Worm (Caenorhabditis elegans): ENCODE data around the gene ztf-18.

ztf-18 gene

ce11 chrIII:887874-888299, 7.6 kb downstream of the ztf-18 start (continued):
- TF ChIP-seq Y53G8AR.9 (GFP tag; conservative IDR thresholded peaks at IDR 0.05), result 0 out of 2 replicates have a peak, but pooled peaks have one; percentile 30
- no peak for TF ChIP-seq him-1 (tag; optimal IDR thresholded peaks at IDR 0.05)
- no peak for TF ChIP-seq mxl-1 (tag; optimal IDR thresholded peaks at IDR 0.05)
- peak; percentile 93 for TF ChIP-seq zfh-2 (GFP tag; conservative IDR thresholded peaks at IDR 0.05)
- TF ChIP-seq chd-7 (tag; optimal IDR thresholded peaks at IDR 0.05), result peak; percentile 45
- TF ChIP-seq dox-1 (GFP tag; IDR thresholded peaks at IDR 0.05), result peak; percentile 59; the same call in 1 of the 2 replicates
- peak; percentile 83 for TF ChIP-seq attf-5 (GFP tag; optimal IDR thresholded peaks at IDR 0.05)
- no peak for TF ChIP-seq attf-6 (GFP tag; IDR thresholded peaks at IDR 0.05)
- TF ChIP-seq lin-26 (GFP tag; IDR thresholded peaks at IDR 0.05), result peak; percentile 74; the same call in 1 of the 2 replicates
- no peak for TF ChIP-seq ztf-6 (GFP tag; IDR thresholded peaks at IDR 0.05)
- TF ChIP-seq rec-8 (tag; optimal IDR thresholded peaks at IDR 0.05), result no peak
- peak; percentile 88 for TF ChIP-seq hmg-1.2 (GFP tag; IDR thresholded peaks at IDR 0.05)
- no peak for TF ChIP-seq unc-130 (GFP tag; optimal IDR thresholded peaks at IDR 0.05)
- peak; percentile 9 for TF ChIP-seq nhr-90 (tag; optimal IDR thresholded peaks at IDR 0.05)
- TF ChIP-seq xnd-1 (tag; optimal IDR thresholded peaks at IDR 0.05), result no peak
- no peak for TF ChIP-seq repo-1 (tag; optimal IDR thresholded peaks at IDR 0.05)
- TF ChIP-seq dpl-1 (GFP tag; optimal IDR thresholded peaks at IDR 0.05), result no peak
- TF ChIP-seq K12H6.12 (tag; optimal IDR thresholded peaks at IDR 0.05), result peak; percentile 77
- TF ChIP-seq atf-7 (tag; optimal IDR thresholded peaks at IDR 0.05), result no peak
- TF ChIP-seq snpc-4 (GFP tag; optimal IDR thresholded peaks at IDR 0.05), result peak; percentile 41
- TF ChIP-seq snpc-4 (tag; optimal IDR thresholded peaks at IDR 0.05), result peak in 2 of 4 experiments; percentile 34 to 43

DNA sequence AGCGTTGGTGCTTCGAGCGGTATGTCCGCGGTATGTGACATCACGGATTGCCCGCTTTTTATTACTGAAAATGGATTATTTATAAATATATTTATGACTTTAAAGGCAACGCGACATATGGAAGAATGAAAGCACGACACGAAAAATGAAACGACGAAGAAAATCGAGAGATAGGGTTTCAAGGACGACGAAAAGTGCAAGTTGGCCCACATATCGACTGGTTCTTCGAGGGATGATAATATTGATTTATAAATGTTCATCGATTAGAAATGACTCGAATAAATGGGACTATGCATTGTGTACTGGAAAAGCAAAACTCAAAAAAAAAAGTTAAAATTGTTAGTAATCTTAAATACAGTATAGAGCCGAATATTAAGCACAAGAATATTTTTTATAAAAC, 8.8 kb downstream of the ztf-18 start, which contains the start of gene zer-1:
Gene zer-1 (minus strand): TSS at position 68 of the 400 bp plus-strand sequence.
- no peak for TF ChIP-seq dpff-1 (tag; optimal IDR thresholded peaks at IDR 0.05)
- no peak for TF ChIP-seq ceh-79 (tag; optimal IDR thresholded peaks at IDR 0.05)
- TF ChIP-seq rec-8 (tag; optimal IDR thresholded peaks at IDR 0.05), result no peak
- TF ChIP-seq lin-26 (GFP tag; IDR thresholded peaks at IDR 0.05), result no peak
- TF ChIP-seq rcor-1 (GFP tag; IDR thresholded peaks at IDR 0.05), result no peak

DNA sequence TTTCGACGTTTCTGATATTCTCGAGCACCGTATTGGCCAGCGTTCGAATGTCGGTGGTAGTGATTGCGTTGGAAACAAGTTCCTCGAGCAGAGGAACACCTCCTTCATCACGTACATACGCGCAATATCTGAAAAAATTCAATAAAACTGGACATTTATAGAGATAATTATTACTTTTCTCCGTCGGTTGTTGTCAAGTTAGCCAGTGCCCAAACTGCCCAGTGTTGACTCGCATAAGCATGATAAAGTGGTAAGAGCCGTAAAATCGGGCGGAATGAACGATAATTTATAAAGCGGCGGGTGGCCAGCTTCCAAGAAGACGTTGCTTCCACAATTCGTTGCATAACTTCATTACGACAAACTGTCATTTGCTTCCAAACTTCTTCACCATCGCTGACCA, 11.9 kb downstream of the ztf-18 start:
- no peak for TF ChIP-seq ceh-27 (GFP tag; optimal IDR thresholded peaks at IDR 0.05)
- TF ChIP-seq B0035.1 (tag; optimal IDR thresholded peaks at IDR 0.05), result no peak
- no peak for TF ChIP-seq snpc-1.1 (tag; optimal IDR thresholded peaks at IDR 0.05; ENCODE audit: insufficient read depth)
- no peak for TF ChIP-seq zim-3 (tag; optimal IDR thresholded peaks at IDR 0.05)
- TF ChIP-seq nfya-1 (tag; optimal IDR thresholded peaks at IDR 0.05; ENCODE audit: borderline replicate concordance, insufficient read depth), result no peak
- no peak for TF ChIP-seq F52B5.7 (tag; optimal IDR thresholded peaks at IDR 0.05)
- TF ChIP-seq zfh-2 (GFP tag; conservative IDR thresholded peaks at IDR 0.05), result no peak
- TF ChIP-seq F10E7.11 (tag; optimal IDR thresholded peaks at IDR 0.05), result no peak
- no peak for TF ChIP-seq ztf-18 (tag; optimal IDR thresholded peaks at IDR 0.05)
- no peak for TF ChIP-seq let-526 (GFP tag; IDR thresholded peaks at IDR 0.05)
- no peak for TF ChIP-seq snpc-4 (GFP tag; optimal IDR thresholded peaks at IDR 0.05)
- no peak for TF ChIP-seq snpc-4 (tag; optimal IDR thresholded peaks at IDR 0.05)
- TF ChIP-seq lsy-27 (tag; optimal IDR thresholded peaks at IDR 0.05; ENCODE audit: borderline replicate concordance, insufficient read depth), result no peak
- TF ChIP-seq lag-1 (GFP tag; IDR thresholded peaks at IDR 0.05), result no peak

Measured in whole organism, young adult.